Fruit fly (Drosophila melanogaster): ENCODE results near the gene sima.

sima gene

DNA sequence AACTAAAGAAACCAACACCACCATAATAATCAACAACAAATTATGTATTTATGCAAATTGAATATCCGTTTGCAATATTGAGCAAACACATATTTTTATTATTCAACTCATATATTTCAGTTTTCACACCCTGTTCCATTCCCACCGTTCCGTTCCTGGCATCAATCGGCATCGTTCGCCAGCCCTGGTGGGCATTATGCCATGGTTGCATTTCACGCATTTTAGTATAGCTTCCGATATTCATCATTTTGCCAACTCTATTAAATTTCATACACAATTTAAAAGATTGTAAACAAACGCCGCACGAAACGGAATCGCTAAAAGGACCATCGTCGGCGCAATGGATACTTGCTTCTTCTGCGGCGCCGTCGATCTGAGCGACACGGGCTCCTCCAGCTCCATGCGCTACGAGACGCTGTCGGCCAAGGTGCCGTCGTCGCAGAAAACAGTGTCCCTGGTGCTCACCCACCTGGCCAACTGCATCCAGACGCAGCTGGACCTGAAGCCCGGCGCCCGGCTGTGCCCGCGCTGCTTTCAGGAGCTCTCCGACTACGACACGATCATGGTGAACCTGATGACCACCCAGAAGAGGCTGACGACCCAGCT is 14.9 kb upstream of the sima start, which contains the start of gene Sry-delta (continued):
- no peak for TF ChIP-seq brk (GFP tag; optimal IDR thresholded peaks at IDR 0.05)
- TF ChIP-seq pan (optimal IDR thresholded peaks at IDR 0.05), result no peak
- no peak for TF ChIP-seq N (GFP tag; optimal IDR thresholded peaks at IDR 0.05)
- TF ChIP-seq CG9705 (GFP tag; optimal IDR thresholded peaks at IDR 0.05), result peak; percentile 70
- TF ChIP-seq sv (GFP tag; optimal IDR thresholded peaks at IDR 0.05), result peak; percentile 81
- no peak for TF ChIP-seq Abd-B (GFP tag; optimal IDR thresholded peaks at IDR 0.05)
- TF ChIP-seq h (GFP tag; optimal IDR thresholded peaks at IDR 0.05), result no peak

DNA sequence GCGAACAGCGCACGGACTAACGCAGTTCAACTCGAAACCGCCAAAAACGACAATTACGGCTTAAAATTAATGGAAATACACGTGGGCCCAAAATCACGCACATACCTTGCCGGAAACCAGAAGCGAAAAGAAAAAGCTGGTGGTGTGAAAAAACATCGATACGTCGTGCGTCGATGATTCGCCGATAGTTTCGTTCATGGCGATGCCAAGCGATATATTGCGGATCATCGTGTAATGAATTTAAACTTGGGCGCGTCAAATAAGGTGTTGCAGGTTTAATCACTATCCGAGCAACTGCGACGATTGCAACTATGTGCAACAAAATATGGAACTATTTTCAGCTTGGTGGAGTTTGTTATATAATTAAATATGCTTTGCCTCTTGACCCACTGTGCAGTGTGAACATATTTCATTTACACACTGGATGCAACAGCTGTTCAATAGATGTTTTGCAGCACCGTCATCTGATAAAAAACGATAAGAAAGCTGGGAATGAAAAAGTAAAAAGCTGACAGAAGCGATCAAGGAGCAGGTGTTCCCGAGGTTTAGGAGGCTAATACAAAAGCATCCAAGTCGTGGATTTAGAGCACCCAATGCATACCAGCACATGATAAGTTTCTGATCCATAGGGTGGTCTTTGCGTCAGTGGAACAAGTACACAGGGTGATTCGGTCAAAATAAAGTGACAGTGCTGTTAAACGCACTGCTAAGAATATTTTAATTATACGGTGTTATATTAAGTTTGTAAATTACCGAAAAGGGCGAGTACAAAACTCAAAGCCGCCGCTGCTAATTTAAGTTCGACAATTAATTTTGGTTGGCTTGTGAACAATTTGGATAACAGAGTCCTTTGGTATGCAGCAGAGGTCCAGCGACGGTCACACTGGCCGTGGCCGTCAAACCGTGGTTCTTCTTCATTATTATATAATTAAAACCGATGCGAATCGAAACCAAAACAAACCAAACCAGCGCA is 11.8 kb upstream of the sima start, which contains the start of the genes RpL32 and CG7943:
Gene RpL32, minus strand, starts transcription at position 133 of the 973 bp plus-strand sequence.
Gene CG7943, plus strand, starts transcription at position 442 of the 973 bp plus-strand sequence.
- no peak for TF ChIP-seq lola (GFP tag; optimal IDR thresholded peaks at IDR 0.05)
- TF ChIP-seq woc (GFP tag; optimal IDR thresholded peaks at IDR 0.05), result peak; percentile 93
- peak; percentile 95 for TF ChIP-seq rgr (GFP tag; optimal IDR thresholded peaks at IDR 0.05)
- TF ChIP-seq Hr83 (GFP tag; optimal IDR thresholded peaks at IDR 0.05; ENCODE audit: poor library complexity, severe bottlenecking), result peak; percentile 99
- TF ChIP-seq tai (GFP tag; optimal IDR thresholded peaks at IDR 0.05), result no peak
- peak; percentile 96 for TF ChIP-seq CG9705 (GFP tag; optimal IDR thresholded peaks at IDR 0.05)
- TF ChIP-seq Mio (GFP tag; optimal IDR thresholded peaks at IDR 0.05), result peak; percentile 74
- peak; percentile 94 for TF ChIP-seq CG32264 (GFP tag; optimal IDR thresholded peaks at IDR 0.05)
- no peak for TF ChIP-seq Dif (GFP tag; optimal IDR thresholded peaks at IDR 0.05; ENCODE audit: partially characterized antibody)
- TF ChIP-seq CrebA (GFP tag; optimal IDR thresholded peaks at IDR 0.05; ENCODE audit: borderline replicate concordance), result no peak
- peak; percentile 90 for TF ChIP-seq GATAd (GFP tag; optimal IDR thresholded peaks at IDR 0.05)
- no peak for TF ChIP-seq N (GFP tag; optimal IDR thresholded peaks at IDR 0.05)
- peak; percentile 95 for TF ChIP-seq br (GFP tag; optimal IDR thresholded peaks at IDR 0.05)
- no peak for TF ChIP-seq usp (GFP tag; optimal IDR thresholded peaks at IDR 0.05)
- TF ChIP-seq dl (GFP tag; optimal IDR thresholded peaks at IDR 0.05; ENCODE audit: insufficient read depth in 1 of 2, partially characterized antibody in 2 of 2), result no peak
- peak; percentile 82 for TF ChIP-seq sv (GFP tag; optimal IDR thresholded peaks at IDR 0.05)
- no peak for TF ChIP-seq pan (optimal IDR thresholded peaks at IDR 0.05)
- TF ChIP-seq dmrt93B (GFP tag; optimal IDR thresholded peaks at IDR 0.05), result peak; percentile 97
- TF ChIP-seq h (GFP tag; optimal IDR thresholded peaks at IDR 0.05), result peak; percentile 97
- TF ChIP-seq foxo (GFP tag; optimal IDR thresholded peaks at IDR 0.05), result peak; percentile 84 to 96
- peak; percentile 89 for TF ChIP-seq dsf (GFP tag; optimal IDR thresholded peaks at IDR 0.05; ENCODE audit: borderline replicate concordance)
- TF ChIP-seq Myc (optimal IDR thresholded peaks at IDR 0.05), result peak; percentile 76
- TF ChIP-seq Dfd (GFP tag; optimal IDR thresholded peaks at IDR 0.05), result no peak
- no peak for TF ChIP-seq Rel (GFP tag; optimal IDR thresholded peaks at IDR 0.05)
- TF ChIP-seq Rel (tag; optimal IDR thresholded peaks at IDR 0.05), result peak; percentile 67
- peak; percentile 88 for TF ChIP-seq sage (GFP tag; optimal IDR thresholded peaks at IDR 0.05)
- no peak for TF ChIP-seq brk (GFP tag; optimal IDR thresholded peaks at IDR 0.05)
- TF ChIP-seq Vsx2 (GFP tag; optimal IDR thresholded peaks at IDR 0.05; ENCODE audit: partially characterized antibody), result no peak
- TF ChIP-seq Hr78 (GFP tag; optimal IDR thresholded peaks at IDR 0.05), result no peak
- peak; percentile 95 for TF ChIP-seq Hnf4 (GFP tag; optimal IDR thresholded peaks at IDR 0.05)
- TF ChIP-seq psq (GFP tag; optimal IDR thresholded peaks at IDR 0.05), result peak; percentile 83
- TF ChIP-seq OdsH (GFP tag; optimal IDR thresholded peaks at IDR 0.05), result peak; percentile 91
- TF ChIP-seq fru (GFP tag; optimal IDR thresholded peaks at IDR 0.05), result peak; percentile 96
- peak; percentile 95 for TF ChIP-seq HLH106 (tag; optimal IDR thresholded peaks at IDR 0.05)
- TF ChIP-seq Abd-B (GFP tag; optimal IDR thresholded peaks at IDR 0.05), result no peak
- TF ChIP-seq ey (GFP tag; optimal IDR thresholded peaks at IDR 0.05), result peak; percentile 89
- peak; percentile 92 for TF ChIP-seq Sp1 (GFP tag; optimal IDR thresholded peaks at IDR 0.05)
- peak; percentile 93 for TF ChIP-seq Jra (GFP tag; optimal IDR thresholded peaks at IDR 0.05)
- peak; percentile 34 for TF ChIP-seq jim (GFP tag; optimal IDR thresholded peaks at IDR 0.05)
